Worm (Caenorhabditis elegans): ENCODE results near the gene cpr-2.

ce11 chrV:16487474-16487873 is 46.4 kb downstream of the cpr-2 start, which contains the start of gene Y32B12A.5:
- TF ChIP-seq ztf-11 (tag; optimal IDR thresholded peaks at IDR 0.05): no peak
- no peak for TF ChIP-seq pha-4 (tag; optimal IDR thresholded peaks at IDR 0.05)
- no peak for TF ChIP-seq ces-1 (GFP tag; optimal IDR thresholded peaks at IDR 0.05)
- TF ChIP-seq nhr-237 (tag; optimal IDR thresholded peaks at IDR 0.05): no peak
- no peak for TF ChIP-seq ham-2 (GFP tag; optimal IDR thresholded peaks at IDR 0.05)
- no peak for TF ChIP-seq nhr-12 (tag; optimal IDR thresholded peaks at IDR 0.05)
- TF ChIP-seq lsy-2 (tag; optimal IDR thresholded peaks at IDR 0.05): no peak
- TF ChIP-seq nhr-28 (tag; optimal IDR thresholded peaks at IDR 0.05): no peak
- TF ChIP-seq hlh-1 (tag; optimal IDR thresholded peaks at IDR 0.05): no peak
- no peak for TF ChIP-seq zip-8 (tag; optimal IDR thresholded peaks at IDR 0.05)
- no peak for TF ChIP-seq lin-13 (tag; optimal IDR thresholded peaks at IDR 0.05)
